Worm (Caenorhabditis elegans) whole organism, young adult: ENCODE data around the gene lrr-1.

Source experiments
- B0336.3 ChIP-seq: fragments of 200-800 bp; sonication (Bioruptor generic); IDR thresholded peaks from 2 replicates; pipeline ENCODE4 v1.3.6; 2022; ENCODE audit warnings: missing genetic modification characterization, missing compliant biosample characterization
- C17E4.6 ChIP-seq: fragments of 200-800 bp; sonication (Bioruptor generic); IDR thresholded peaks from 2 replicates; pipeline ENCODE4 v1.3.6; 2022; ENCODE audit warnings: missing genetic modification reagents, missing genetic modification characterization, missing compliant biosample characterization
- D2030.7 ChIP-seq: fragments of 200-800 bp; sonication (Bioruptor generic); IDR thresholded peaks from 2 replicates; pipeline ENCODE4 v1.3.6; 2022; ENCODE audit warnings: missing genetic modification reagents, missing genetic modification characterization, missing compliant biosample characterization
- F22D6.2 ChIP-seq: sonication (generic microtip); optimal IDR thresholded peaks from 2 replicates; lab custom pipeline; 2016; ENCODE audit warnings: mild to moderate bottlenecking, missing genetic modification characterization, missing compliant biosample characterization
- F23B12.7 ChIP-seq: sonication (generic microtip); optimal IDR thresholded peaks from 2 replicates; lab custom pipeline; 2017; ENCODE audit warnings: missing genetic modification characterization, mild to moderate bottlenecking, missing compliant biosample characterization, antibody characterized with exemption, moderate library complexity; ENCODE audit not compliant: insufficient read depth
- K11D2.4 ChIP-seq: fragments of 200-800 bp; sonication (Bioruptor generic); IDR thresholded peaks from 2 replicates; pipeline ENCODE4 v1.3.6; 2022; ENCODE audit warnings: missing genetic modification reagents, missing genetic modification characterization, missing compliant biosample characterization
- K12H6.12 ChIP-seq: fragments of 200-800 bp; sonication (Bioruptor generic); optimal IDR thresholded peaks from 2 replicates; lab custom pipeline; 2018; ENCODE audit warnings: mild to moderate bottlenecking, missing genetic modification characterization, missing compliant biosample characterization
- T26A5.8 ChIP-seq: sonication (generic microtip); optimal IDR thresholded peaks from 2 replicates; lab custom pipeline; 2016; ENCODE audit warnings: missing genetic modification characterization, missing compliant biosample characterization
- Y67H2A.10 ChIP-seq: fragments of 200-800 bp; sonication (Bioruptor generic); conservative IDR thresholded peaks from 2 replicates; pipeline ENCODE4 v1.3.6; 2022; ENCODE audit warnings: missing genetic modification reagents, missing genetic modification characterization, missing compliant biosample characterization
- akir-1 ChIP-seq: fragments of 200-800 bp; sonication (Bioruptor generic); optimal IDR thresholded peaks from 2 replicates; lab custom pipeline; 2018; ENCODE audit warnings: mild to moderate bottlenecking, missing genetic modification characterization, moderate library complexity, missing compliant biosample characterization
- ama-1 ChIP-seq, 3 experiments: fragments of 150-350 bp in 1 of 3; sonication (generic microtip) in 2 of 3; optimal IDR thresholded peaks; 2 replicates each; lab custom pipeline; 2014 to 2018; ENCODE audit warnings: missing biosample characterization in 2 of 3, missing genetic modification characterization in 2 of 3, missing genetic modification reagents in 2 of 3
- atf-7 ChIP-seq: sonication (generic microtip); optimal IDR thresholded peaks from 2 replicates; lab custom pipeline; 2017; ENCODE audit warnings: mild to moderate bottlenecking, missing genetic modification characterization, missing compliant biosample characterization
- athp-1 ChIP-seq: sonication (generic microtip); optimal IDR thresholded peaks from 2 replicates; lab custom pipeline; 2017; ENCODE audit warnings: mild to moderate bottlenecking, missing genetic modification characterization, missing compliant biosample characterization
- attf-5 ChIP-seq: fragments of 200-800 bp; sonication (Bioruptor generic); optimal IDR thresholded peaks from 2 replicates; lab custom pipeline; 2018; ENCODE audit warnings: mild to moderate bottlenecking, missing genetic modification characterization, missing compliant biosample characterization
- attf-6 ChIP-seq: fragments of 200-800 bp; sonication (Bioruptor generic); IDR thresholded peaks from 2 replicates; pipeline ENCODE4 v1.3.6; 2022; ENCODE audit warnings: missing genetic modification reagents, missing genetic modification characterization, missing compliant biosample characterization
- bed-2 ChIP-seq: fragments of 200-800 bp; sonication (Bioruptor generic); IDR thresholded peaks from 2 replicates; pipeline ENCODE4 v1.3.6; 2022; ENCODE audit warnings: missing genetic modification reagents, missing genetic modification characterization, missing compliant biosample characterization
- cebp-1 ChIP-seq, 2 experiments: fragments of 200-800 bp in 1 of 2; sonication (Bioruptor generic) in 1 of 2; sonication (generic microtip) in 1 of 2; IDR thresholded peaks in 1 of 2; optimal IDR thresholded peaks in 1 of 2; 2 replicates each; pipeline versions ENCODE4 v1.3.6 to Lab custom; 2017 to 2022; ENCODE audit warnings: missing compliant biosample characterization in 2 of 2, missing genetic modification characterization in 2 of 2, mild to moderate bottlenecking in 1 of 2, missing genetic modification reagents in 1 of 2, moderate library complexity in 1 of 2
- ceh-79 ChIP-seq: sonication (generic microtip); optimal IDR thresholded peaks from 2 replicates; lab custom pipeline; 2017; ENCODE audit warnings: mild to moderate bottlenecking, missing genetic modification characterization, missing compliant biosample characterization
- dox-1 ChIP-seq: fragments of 200-800 bp; sonication (Bioruptor generic); IDR thresholded peaks from 2 replicates; pipeline ENCODE4 v1.3.6; 2022; ENCODE audit warnings: missing genetic modification reagents, missing genetic modification characterization, missing compliant biosample characterization
- dpff-1 ChIP-seq: sonication (generic microtip); optimal IDR thresholded peaks from 2 replicates; lab custom pipeline; 2017; ENCODE audit warnings: mild to moderate bottlenecking, missing genetic modification characterization, missing compliant biosample characterization
- hlh-12 ChIP-seq: sonication (generic microtip); optimal IDR thresholded peaks from 2 replicates; lab custom pipeline; 2016; ENCODE audit warnings: missing genetic modification characterization, missing compliant biosample characterization
- hlh-26 ChIP-seq: fragments of 200-800 bp; sonication (Bioruptor generic); conservative IDR thresholded peaks from 2 replicates; pipeline ENCODE4 v1.3.6; 2022; ENCODE audit warnings: missing genetic modification reagents, missing genetic modification characterization, missing compliant biosample characterization
- hmg-1.2 ChIP-seq: fragments of 200-800 bp; sonication (Bioruptor generic); IDR thresholded peaks from 2 replicates; pipeline ENCODE4 v1.3.6; 2022; ENCODE audit warnings: missing genetic modification reagents, missing genetic modification characterization, missing compliant biosample characterization
- let-526 ChIP-seq: fragments of 200-800 bp; sonication (Bioruptor generic); IDR thresholded peaks from 2 replicates; pipeline ENCODE4 v1.3.6; 2022; ENCODE audit warnings: missing genetic modification reagents, missing genetic modification characterization, missing compliant biosample characterization
- let-607 ChIP-seq, 2 experiments: fragments of 200-800 bp in 1 of 2; sonication (Bioruptor generic) in 1 of 2; sonication (generic microtip) in 1 of 2; optimal IDR thresholded peaks; 2 replicates each; lab custom pipeline; 2016 to 2018; ENCODE audit warnings: mild to moderate bottlenecking in 2 of 2, missing compliant biosample characterization in 2 of 2, missing genetic modification characterization in 2 of 2, moderate library complexity in 2 of 2, missing genotype in 1 of 2
- lir-1 ChIP-seq: fragments of 200-800 bp; sonication (Bioruptor generic); conservative IDR thresholded peaks from 2 replicates; pipeline ENCODE4 v1.3.6; 2022; ENCODE audit warnings: missing genetic modification reagents, missing genetic modification characterization, missing compliant biosample characterization
- madf-10 ChIP-seq: sonication (generic microtip); optimal IDR thresholded peaks from 2 replicates; lab custom pipeline; 2016; ENCODE audit warnings: mild to moderate bottlenecking, missing genetic modification characterization, missing compliant biosample characterization
- madf-8 ChIP-seq: fragments of 200-800 bp; sonication (Bioruptor generic); conservative IDR thresholded peaks from 2 replicates; pipeline ENCODE4 v1.3.6; 2022; ENCODE audit warnings: missing genetic modification reagents, missing genetic modification characterization, missing compliant biosample characterization
- mcd-1 ChIP-seq: fragments of 200-800 bp; sonication (Bioruptor generic); IDR thresholded peaks from 2 replicates; pipeline ENCODE4 v1.3.6; 2022; ENCODE audit warnings: missing genetic modification reagents, missing genetic modification characterization, missing compliant biosample characterization
- mel-28 ChIP-seq: sonication (generic microtip); optimal IDR thresholded peaks from 2 replicates; lab custom pipeline; 2016; ENCODE audit warnings: borderline replicate concordance, mild to moderate bottlenecking, missing genetic modification characterization, missing compliant biosample characterization
- mxl-1 ChIP-seq: sonication (generic microtip); optimal IDR thresholded peaks from 2 replicates; lab custom pipeline; 2016; ENCODE audit warnings: missing genetic modification characterization, missing compliant biosample characterization
- nfya-1 ChIP-seq: sonication (generic microtip); optimal IDR thresholded peaks from 2 replicates; lab custom pipeline; 2017; ENCODE audit warnings: antibody characterized with exemption, missing compliant biosample characterization, missing genetic modification characterization, borderline replicate concordance; ENCODE audit not compliant: insufficient read depth
- nhr-120 ChIP-seq: fragments of 200-800 bp; sonication (Bioruptor generic); IDR thresholded peaks from 2 replicates; pipeline ENCODE4 v1.3.6; 2022; ENCODE audit warnings: missing genetic modification characterization, missing compliant biosample characterization
- nhr-80 ChIP-seq: sonication (generic microtip); optimal IDR thresholded peaks from 2 replicates; lab custom pipeline; 2016; ENCODE audit warnings: missing genetic modification characterization, missing compliant biosample characterization
- repo-1 ChIP-seq: sonication (generic microtip); optimal IDR thresholded peaks from 2 replicates; lab custom pipeline; 2017; ENCODE audit warnings: mild to moderate bottlenecking, missing genetic modification characterization, missing compliant biosample characterization
- snpc-3.4 ChIP-seq: sonication (generic microtip); optimal IDR thresholded peaks from 2 replicates; lab custom pipeline; 2017; ENCODE audit warnings: missing genetic modification characterization, mild to moderate bottlenecking, missing compliant biosample characterization, antibody characterized with exemption, moderate library complexity, missing genotype, missing genetic modification reagents
- somi-1 ChIP-seq: fragments of 200-800 bp; sonication (Bioruptor generic); optimal IDR thresholded peaks from 2 replicates; lab custom pipeline; 2018; ENCODE audit warnings: mild to moderate bottlenecking, missing genetic modification characterization, missing compliant biosample characterization
- tbp1 ChIP-seq: fragments of 200-800 bp; sonication (Bioruptor generic); optimal IDR thresholded peaks from 2 replicates; lab custom pipeline; 2018; ENCODE audit warnings: mild to moderate bottlenecking, missing genetic modification characterization, missing compliant biosample characterization
- unc-130 ChIP-seq: sonication (generic microtip); optimal IDR thresholded peaks from 2 replicates; lab custom pipeline; 2016; ENCODE audit warnings: missing genetic modification reagents, missing genetic modification characterization, missing compliant biosample characterization
- unc-62 ChIP-seq: fragments of 150-350 bp; optimal IDR thresholded peaks from 2 replicates; lab custom pipeline; 2014; ENCODE audit warnings: missing biosample characterization, missing genetic modification reagents, missing genetic modification characterization
- xnd-1 ChIP-seq: sonication (generic microtip); optimal IDR thresholded peaks from 2 replicates; lab custom pipeline; 2016; ENCODE audit warnings: missing genotype, missing genetic modification reagents, missing genetic modification characterization, missing compliant biosample characterization
- zfh-2 ChIP-seq: fragments of 200-800 bp; sonication (Bioruptor generic); conservative IDR thresholded peaks from 2 replicates; pipeline ENCODE4 v1.3.6; 2022; ENCODE audit warnings: missing genetic modification reagents, missing genetic modification characterization, missing compliant biosample characterization
- ztf-25 ChIP-seq: fragments of 200-800 bp; sonication (Bioruptor generic); IDR thresholded peaks from 2 replicates; pipeline ENCODE4 v1.3.6; 2022; ENCODE audit warnings: missing genetic modification reagents, missing genetic modification characterization, missing compliant biosample characterization
- ztf-26 ChIP-seq: sonication (generic microtip); optimal IDR thresholded peaks from 2 replicates; lab custom pipeline; 2017; ENCODE audit warnings: missing genetic modification characterization, missing compliant biosample characterization
- ztf-6 ChIP-seq: fragments of 200-800 bp; sonication (Bioruptor generic); IDR thresholded peaks from 2 replicates; pipeline ENCODE4 v1.3.6; 2022; ENCODE audit warnings: missing genetic modification reagents, missing genetic modification characterization, missing compliant biosample characterization

The lrr-1 gene

DNA sequence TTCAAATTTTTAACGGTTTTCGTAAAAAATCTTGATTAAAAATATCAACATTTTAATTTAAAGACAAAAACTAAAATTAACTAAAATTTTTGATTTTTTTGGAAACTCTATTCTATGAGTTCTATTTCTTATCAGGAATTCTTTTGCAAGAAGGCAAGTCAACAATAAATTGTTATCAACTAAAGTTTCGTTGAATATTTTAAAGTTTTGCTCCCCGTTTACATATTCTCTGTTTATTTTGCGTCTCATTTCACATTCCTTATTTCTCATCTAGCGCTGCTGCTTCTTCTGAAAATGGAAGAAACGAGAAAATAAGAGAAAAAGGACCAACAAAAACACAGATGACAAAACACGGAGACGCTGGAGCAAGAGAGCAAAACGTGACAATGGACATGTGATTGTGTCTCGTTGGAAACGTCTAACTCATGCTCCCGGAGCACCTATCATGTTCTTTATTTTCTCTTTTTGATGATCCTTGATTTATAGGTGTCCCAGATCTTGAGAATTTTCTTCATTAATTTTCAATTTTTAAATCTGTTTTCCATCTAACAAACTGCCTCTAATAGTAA is 15.6 kb downstream of the lrr-1 start:
- TF ChIP-seq unc-62 (no peak), let-526 (GFP tag; lab: Robert Waterston, UW) (0 out of 2 replicates have a peak, but pooled peaks have one; percentile 23), F23B12.7 (tag; lab: Kevin White, UChicago) (no peak), akir-1 (GFP tag; lab: Kevin White, UChicago) (no peak), nhr-80 (peak; percentile 12)

DNA sequence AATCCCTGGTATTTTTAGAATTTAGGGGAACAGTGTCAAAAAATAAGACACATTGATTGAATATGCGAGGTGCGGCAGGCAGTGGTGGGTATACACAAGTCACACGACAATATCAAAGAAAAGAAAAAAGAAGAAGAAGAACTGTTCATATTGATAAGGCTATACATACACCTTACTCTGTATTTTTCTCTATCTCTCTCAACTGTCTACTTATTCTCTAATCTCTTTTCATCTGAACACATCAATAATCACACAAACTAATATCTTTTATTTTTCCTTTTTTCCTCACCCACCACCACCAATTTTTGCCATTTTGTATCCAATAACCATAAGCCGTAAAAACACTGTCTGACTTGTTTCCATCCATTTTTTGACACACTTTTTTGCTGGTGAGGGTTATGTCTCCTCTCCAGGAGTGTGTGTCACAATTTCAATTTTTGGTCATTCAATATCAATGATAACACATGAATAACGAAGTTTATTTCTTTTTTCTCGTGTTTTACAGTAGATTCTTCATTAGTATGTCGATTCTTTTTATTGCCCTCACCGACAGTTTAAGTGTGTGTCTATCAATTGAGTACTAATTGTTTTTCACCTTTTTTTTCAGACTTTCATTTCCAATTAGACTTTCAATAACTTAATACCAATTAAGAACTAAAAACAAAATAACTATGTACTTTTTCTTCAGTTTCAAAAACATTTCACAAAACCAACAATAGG is 16.7 kb downstream of the lrr-1 start:
- TF ChIP-seq B0336.3 (no peak), ztf-6 (GFP tag; lab: Robert Waterston, UW) (no peak), somi-1 (GFP tag; lab: Kevin White, UChicago) (peak; percentile 10), cebp-1 (GFP tag; IDR thresholded peaks at IDR 0.05; lab: Robert Waterston, UW) (no peak), cebp-1 (tag; optimal IDR thresholded peaks at IDR 0.05; lab: Kevin White, UChicago) (peak; percentile 36), K12H6.12 (tag; lab: Kevin White, UChicago) (no peak), mel-28 (tag; lab: Kevin White, UChicago) (no peak), ztf-26 (peak; percentile 39), zfh-2 (no peak), F22D6.2 (tag; lab: Kevin White, UChicago) (no peak), atf-7 (tag; lab: Kevin White, UChicago) (peak; percentile 18), snpc-3.4 (tag; lab: Kevin White, UChicago) (no peak), mcd-1 (no peak), ceh-79 (tag; lab: Kevin White, UChicago) (no peak), nhr-120 (no peak), madf-8 (GFP tag; lab: Robert Waterston, UW) (no peak), tbp1 (peak; percentile 13), C17E4.6 (GFP tag; lab: Robert Waterston, UW) (no peak), unc-130 (GFP tag; lab: Kevin White, UChicago) (no peak), attf-5 (GFP tag; lab: Kevin White, UChicago) (peak; percentile 38), lir-1 (GFP tag; lab: Robert Waterston, UW) (no peak), hmg-1.2 (GFP tag; lab: Robert Waterston, UW) (no peak), attf-6 (no peak), Y67H2A.10 (no peak; the same call in 1 of the 2 replicates), unc-62 (no peak), hlh-12 (no peak), athp-1 (tag; lab: Kevin White, UChicago) (no peak), ama-1 (optimal IDR thresholded peaks at IDR 0.05; lab: Kevin White, UChicago) (no peak), ama-1 (GFP tag; optimal IDR thresholded peaks at IDR 0.05; lab: Kevin White, UChicago) (no peak), xnd-1 (tag; lab: Kevin White, UChicago) (no peak), nfya-1 (no peak), madf-10 (tag; lab: Kevin White, UChicago) (peak; percentile 17), T26A5.8 (no peak), mxl-1 (tag; lab: Kevin White, UChicago) (no peak), dox-1 (peak; percentile 60), ztf-25 (GFP tag; lab: Robert Waterston, UW) (no peak), repo-1 (tag; lab: Kevin White, UChicago) (no peak), K11D2.4 (GFP tag; lab: Robert Waterston, UW) (no peak), hlh-26 (GFP tag; lab: Robert Waterston, UW) (no peak), let-607 (tag; optimal IDR thresholded peaks at IDR 0.05; lab: Kevin White, UChicago) (no peak), dpff-1 (no peak), D2030.7 (no peak), bed-2 (no peak)
